Worm (Caenorhabditis elegans) whole organism, early embryonic: ENCODE data around the gene Y39A3B.1.

Source experiments
- F13C5.2 ChIP-seq: sonication (generic microtip); optimal IDR thresholded peaks from 2 replicates; lab custom pipeline; 2017; ENCODE audit warnings: mild to moderate bottlenecking, missing genetic modification characterization, inconsistent platforms, missing compliant biosample characterization
- ama-1 ChIP-seq: fragments of 150-350 bp; optimal IDR thresholded peaks from 2 replicates; lab custom pipeline; 2014
- ceh-36 ChIP-seq: sonication (generic microtip); optimal IDR thresholded peaks from 2 replicates; lab custom pipeline; 2016; ENCODE audit warnings: missing genetic modification characterization, inconsistent platforms, missing compliant biosample characterization
- ets-7 ChIP-seq: sonication (generic microtip); optimal IDR thresholded peaks from 2 replicates; lab custom pipeline; 2016; ENCODE audit warnings: missing genotype, missing genetic modification characterization, missing compliant biosample characterization
- hmbx-1 ChIP-seq: sonication (generic microtip); optimal IDR thresholded peaks from 2 replicates; lab custom pipeline; 2016; ENCODE audit warnings: mild to moderate bottlenecking, missing genetic modification characterization, missing compliant biosample characterization
- hnd-1 ChIP-seq: sonication (generic microtip); optimal IDR thresholded peaks from 2 replicates; lab custom pipeline; 2016; ENCODE audit warnings: missing genetic modification characterization, missing compliant biosample characterization
- pes-1 ChIP-seq: fragments of 200-800 bp; sonication (Bioruptor generic); IDR thresholded peaks from 2 replicates; pipeline ENCODE4 v1.3.6; 2022; ENCODE audit warnings: missing genetic modification reagents, missing genetic modification characterization, missing compliant biosample characterization
- scrt-1 ChIP-seq: fragments of 200-800 bp; sonication (Bioruptor generic); IDR thresholded peaks from 2 replicates; pipeline ENCODE4 v1.3.6; 2022; ENCODE audit warnings: missing genetic modification characterization, missing compliant biosample characterization
- tbx-37 ChIP-seq: fragments of 200-800 bp; sonication (Bioruptor generic); conservative IDR thresholded peaks from 2 replicates; pipeline ENCODE4 v1.3.6; 2022; ENCODE audit warnings: missing genetic modification reagents, missing genetic modification characterization, missing compliant biosample characterization

ce11 chrIII:1975992-1976391 lies 29.8 kb upstream of the Y39A3B.1 start:
- TF ChIP-seq tbx-37 (GFP tag; lab: Robert Waterston, UW) (no peak), pes-1 (GFP tag; lab: Robert Waterston, UW) (no peak), ama-1 (lab: Kevin White, UChicago) (no peak), scrt-1 (GFP tag; lab: Robert Waterston, UW) (no peak), ets-7 (tag; lab: Kevin White, UChicago) (no peak), hnd-1 (tag; lab: Kevin White, UChicago) (no peak), F13C5.2 (tag; lab: Kevin White, UChicago) (no peak), hmbx-1 (tag; lab: Kevin White, UChicago) (no peak), ceh-36 (tag; lab: Kevin White, UChicago) (no peak)
